Worm (Caenorhabditis elegans): Measurements from ENCODE around the gene W10G11.1.

Gene W10G11.1

ce11 chrII:3520988-3521850 lies 39.3 kb downstream of the W10G11.1 start, which contains the start of gene W09G10.9:
Gene W09G10.9 (plus strand): TSS chrII:3521800.
- no peak for TF ChIP-seq him-1 (tag; optimal IDR thresholded peaks at IDR 0.05)
- no peak for TF ChIP-seq W03F9.2 (tag; optimal IDR thresholded peaks at IDR 0.05)
- TF ChIP-seq dao-5 (tag; optimal IDR thresholded peaks at IDR 0.05) = no peak

ce11 chrII:3518961-3519544 lies 41.4 kb downstream of the W10G11.1 start, which contains the start of gene clec-126:
Gene clec-126 (plus strand): TSS chrII:3519494.
- TF ChIP-seq him-1 (tag; optimal IDR thresholded peaks at IDR 0.05) (peak; percentile 79), W03F9.2 (tag; optimal IDR thresholded peaks at IDR 0.05) (peak; percentile 41), dao-5 (tag; optimal IDR thresholded peaks at IDR 0.05) (peak; percentile 15)

ce11 chrII:3516175-3516574 lies 44.3 kb downstream of the W10G11.1 start:
- TF ChIP-seq W03F9.2 (tag; optimal IDR thresholded peaks at IDR 0.05) = no peak
- no peak for TF ChIP-seq dao-5 (tag; optimal IDR thresholded peaks at IDR 0.05)
- TF ChIP-seq him-1 (tag; optimal IDR thresholded peaks at IDR 0.05) = no peak

- TF ChIP-seq W03F9.2 (tag; optimal IDR thresholded peaks at IDR 0.05) (no peak), dao-5 (tag; optimal IDR thresholded peaks at IDR 0.05) (no peak), him-1 (tag; optimal IDR thresholded peaks at IDR 0.05) (no peak)
Measured at ce11 chrII:3515384-3516053, 45.0 kb downstream of the W10G11.1 start, which contains the start of the genes Y49F6B.14 and clec-125. Gene Y49F6B.14 (minus strand): TSS chrII:3515484. Gene clec-125 (plus strand): TSS chrII:3516003.

ce11 chrII:3514631-3515030 lies 45.9 kb downstream of the W10G11.1 start, which contains the start of gene srz-5:
Gene srz-5 (minus strand): TSS chrII:3514731.
- TF ChIP-seq him-1 (tag; optimal IDR thresholded peaks at IDR 0.05) (no peak), W03F9.2 (tag; optimal IDR thresholded peaks at IDR 0.05) (no peak), dao-5 (tag; optimal IDR thresholded peaks at IDR 0.05) (no peak)

- TF ChIP-seq dao-5 (tag; optimal IDR thresholded peaks at IDR 0.05) (no peak), W03F9.2 (tag; optimal IDR thresholded peaks at IDR 0.05) (no peak), him-1 (tag; optimal IDR thresholded peaks at IDR 0.05) (no peak)
Measured at ce11 chrII:3512240-3512639, 48.3 kb downstream of the W10G11.1 start, which contains the start of gene Y49F6B.19. Gene Y49F6B.19 (minus strand): TSS chrII:3512340.

Data from whole organism, L4/young adult.